Fruit fly (Drosophila melanogaster): Measurements from ENCODE around the gene CG4558.

CG4558 gene

DNA sequence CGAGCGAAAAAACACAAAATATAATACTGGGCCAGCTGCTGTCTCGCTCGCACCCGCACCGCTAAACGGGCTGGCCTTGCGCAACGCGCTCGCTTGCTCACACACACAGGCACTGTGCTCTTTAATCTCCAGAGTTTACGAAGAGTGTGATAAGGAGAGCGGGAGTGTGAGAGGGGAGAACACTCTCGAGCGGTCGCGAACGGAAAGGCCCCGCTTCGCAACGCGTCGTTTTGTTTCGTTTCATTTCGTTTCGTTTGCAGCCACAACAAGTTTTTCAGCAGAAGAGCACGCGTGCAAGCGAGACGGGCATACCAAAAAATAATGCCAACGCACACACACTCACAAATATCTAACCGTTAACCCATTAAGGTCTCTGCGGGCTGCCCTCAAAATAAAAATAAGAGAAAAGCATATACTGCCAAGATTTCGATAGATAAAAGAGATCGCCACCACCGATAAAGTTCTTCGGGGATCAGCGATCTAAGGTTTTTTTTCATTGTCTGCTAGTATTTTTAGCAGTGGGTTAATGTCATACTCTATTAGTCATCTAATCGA lies 12.0 kb downstream of the CG4558 start (continued):
- no peak; the same call in 1 of the 2 replicates for TF ChIP-seq sim (GFP tag; IDR thresholded peaks at IDR 0.05)
- peak; percentile 17 for TF ChIP-seq CG11723 (GFP tag; optimal IDR thresholded peaks at IDR 0.05)
- peak; percentile 63; the same call in 2 of the 3 replicates for TF ChIP-seq CG11695 (GFP tag; IDR thresholded peaks at IDR 0.05)
- TF ChIP-seq CG9215 (GFP tag; IDR thresholded peaks at IDR 0.05) = peak; percentile 46; the same call in 1 of the 2 replicates
- TF ChIP-seq gt (GFP tag; IDR thresholded peaks at IDR 0.05) = no peak
- peak; percentile 68 for TF ChIP-seq CG14014 (GFP tag; IDR thresholded peaks at IDR 0.05)
- TF ChIP-seq abd-A (tag; optimal IDR thresholded peaks at IDR 0.05) = peak; percentile 96
- TF ChIP-seq chif (GFP tag; optimal IDR thresholded peaks at IDR 0.05) = no peak
- peak; percentile 10 for TF ChIP-seq B-H2 (GFP tag; optimal IDR thresholded peaks at IDR 0.05)
- no peak for TF ChIP-seq CG12299 (tag; optimal IDR thresholded peaks at IDR 0.05)
- TF ChIP-seq D19B (GFP tag; optimal IDR thresholded peaks at IDR 0.05) = peak; percentile 59
- TF ChIP-seq CG4404 (GFP tag; IDR thresholded peaks at IDR 0.05) = peak; percentile 12; the same call in 1 of the 2 replicates
- no peak for TF ChIP-seq NK7.1 (GFP tag; optimal IDR thresholded peaks at IDR 0.05)
- no peak for TF ChIP-seq gfzf (GFP tag; optimal IDR thresholded peaks at IDR 0.05)
- TF ChIP-seq zen (tag; optimal IDR thresholded peaks at IDR 0.05) = peak; percentile 77
- no peak for TF ChIP-seq CG1792 (GFP tag; optimal IDR thresholded peaks at IDR 0.05)
- peak; percentile 61 for TF ChIP-seq HmgZ (tag; optimal IDR thresholded peaks at IDR 0.05)
- no peak for TF ChIP-seq tll (GFP tag; optimal IDR thresholded peaks at IDR 0.05)
- peak; percentile 65; the same call in 2 of the 3 replicates for TF ChIP-seq CG6791 (GFP tag; IDR thresholded peaks at IDR 0.05; ENCODE audit: partially characterized antibody)
- TF ChIP-seq CG17328 (GFP tag; IDR thresholded peaks at IDR 0.05) = 0 out of 2 replicates have a peak, but pooled peaks have one; percentile 5
- TF ChIP-seq CG17568 (GFP tag; optimal IDR thresholded peaks at IDR 0.05) = no peak
- peak; percentile 18 for TF ChIP-seq cwo (GFP tag; optimal IDR thresholded peaks at IDR 0.05)
- TF ChIP-seq Elba2 (GFP tag; optimal IDR thresholded peaks at IDR 0.05) = no peak
- peak; percentile 19 to 49 for TF ChIP-seq bsh (GFP tag; optimal IDR thresholded peaks at IDR 0.05)
- peak; percentile 30; the same call in 1 of the 2 replicates for TF ChIP-seq CG1024 (GFP tag; IDR thresholded peaks at IDR 0.05)
- peak; percentile 10 for TF ChIP-seq CG3995 (GFP tag; optimal IDR thresholded peaks at IDR 0.05)
- TF ChIP-seq CG15696 (tag; optimal IDR thresholded peaks at IDR 0.05) = no peak
- peak; percentile 50; the same call in 1 of the 3 replicates for TF ChIP-seq CG17361 (GFP tag; IDR thresholded peaks at IDR 0.05)
- peak; percentile 72 for TF ChIP-seq HHEX (GFP tag; optimal IDR thresholded peaks at IDR 0.05)
- TF ChIP-seq CG18599 (GFP tag; optimal IDR thresholded peaks at IDR 0.05) = peak; percentile 74
- peak; percentile 70 for TF ChIP-seq Fer3 (tag; optimal IDR thresholded peaks at IDR 0.05)
- TF ChIP-seq CG3838 (GFP tag; optimal IDR thresholded peaks at IDR 0.05) = no peak
- TF ChIP-seq Sox102F (GFP tag; optimal IDR thresholded peaks at IDR 0.05) = peak; percentile 53
- TF ChIP-seq al (GFP tag; IDR thresholded peaks at IDR 0.05) = peak; percentile 66
- peak; percentile 16 for TF ChIP-seq Abd-B (GFP tag; optimal IDR thresholded peaks at IDR 0.05)
- TF ChIP-seq croc (GFP tag; conservative IDR thresholded peaks at IDR 0.05) = no peak
- TF ChIP-seq CG5245 (GFP tag; optimal IDR thresholded peaks at IDR 0.05) = no peak
- TF ChIP-seq Bgb (GFP tag; IDR thresholded peaks at IDR 0.05; ENCODE audit: partially characterized antibody) = peak; percentile 32; the same call in 1 of the 2 replicates
- 0 out of 2 replicates have a peak, but pooled peaks have one; percentile 23 for TF ChIP-seq sens-2 (GFP tag; IDR thresholded peaks at IDR 0.05)
- TF ChIP-seq CG8359 (GFP tag; optimal IDR thresholded peaks at IDR 0.05; ENCODE audit: borderline replicate concordance) = no peak
- peak; percentile 59 for TF ChIP-seq CG14667 (GFP tag; IDR thresholded peaks at IDR 0.05)
- no peak for TF ChIP-seq Neu2 (GFP tag; optimal IDR thresholded peaks at IDR 0.05; ENCODE audit: borderline replicate concordance)
- TF ChIP-seq Pdp1 (GFP tag; optimal IDR thresholded peaks at IDR 0.05) = peak in 1 of 2 experiments; percentile 94
- no peak for TF ChIP-seq inv (GFP tag; IDR thresholded peaks at IDR 0.05; ENCODE audit: partially characterized antibody)
- peak; percentile 91 for TF ChIP-seq pros (GFP tag; optimal IDR thresholded peaks at IDR 0.05)
- peak; percentile 6 for TF ChIP-seq PHDP (tag; optimal IDR thresholded peaks at IDR 0.05)
- peak; percentile 2 for TF ChIP-seq CG10274 (GFP tag; optimal IDR thresholded peaks at IDR 0.05)
- peak; percentile 71; the same call in 2 of the 3 replicates for TF ChIP-seq row (GFP tag; IDR thresholded peaks at IDR 0.05)

Measured in whole organism, embryonic.